Worm (Caenorhabditis elegans): ENCODE results near the gene sel-2.
A peak's percentile ranks its signal among the peaks of the same experiment; 100 is the strongest.

sel-2 gene

ce11 chrIII:4647341-4647740 lies 35.2 kb upstream of the sel-2 start:
- TF ChIP-seq cey-2 (tag; optimal IDR thresholded peaks at IDR 0.05; ENCODE audit: borderline replicate concordance, insufficient read depth) = no peak
- no peak for TF ChIP-seq lim-7 (GFP tag; IDR thresholded peaks at IDR 0.05)
- no peak for TF ChIP-seq nhr-102 (tag; optimal IDR thresholded peaks at IDR 0.05)
- no peak for TF ChIP-seq zip-11 (GFP tag; IDR thresholded peaks at IDR 0.05)
- TF ChIP-seq Y5F2A.4 (GFP tag; optimal IDR thresholded peaks at IDR 0.05) = no peak
- no peak for TF ChIP-seq duxl-1 (tag; optimal IDR thresholded peaks at IDR 0.05; ENCODE audit: poor library complexity)
- TF ChIP-seq F26F4.8 (GFP tag; conservative IDR thresholded peaks at IDR 0.05) = no peak
- no peak for TF ChIP-seq dmd-8 (GFP tag; IDR thresholded peaks at IDR 0.05)
- no peak for TF ChIP-seq F44E2.7 (GFP tag; IDR thresholded peaks at IDR 0.05)
- no peak for TF ChIP-seq lin-29 (GFP tag; IDR thresholded peaks at IDR 0.05)
- no peak for TF ChIP-seq lin-38 (GFP tag; IDR thresholded peaks at IDR 0.05)
- no peak for TF ChIP-seq ama-1 (optimal IDR thresholded peaks at IDR 0.05)

ce11 chrIII:4646246-4646645 lies 34.1 kb upstream of the sel-2 start, which contains the start of gene pqn-29:
Gene pqn-29 (minus strand): TSS chrIII:4646346.
- no peak for TF ChIP-seq cey-2 (tag; optimal IDR thresholded peaks at IDR 0.05; ENCODE audit: borderline replicate concordance, insufficient read depth)
- TF ChIP-seq madf-5 (GFP tag; IDR thresholded peaks at IDR 0.05) = no peak
- TF ChIP-seq zip-11 (GFP tag; IDR thresholded peaks at IDR 0.05) = no peak
- no peak for TF ChIP-seq attf-4 (tag; optimal IDR thresholded peaks at IDR 0.05)
- no peak for TF ChIP-seq T20F7.1 (GFP tag; optimal IDR thresholded peaks at IDR 0.05)
- TF ChIP-seq ctbp-1 (GFP tag; IDR thresholded peaks at IDR 0.05) = no peak
- TF ChIP-seq R02D3.7 (tag; optimal IDR thresholded peaks at IDR 0.05) = no peak
- no peak for TF ChIP-seq zag-1 (tag; optimal IDR thresholded peaks at IDR 0.05)
- TF ChIP-seq ceh-44 (GFP tag; IDR thresholded peaks at IDR 0.05) = no peak
- no peak for TF ChIP-seq spr-3 (GFP tag; optimal IDR thresholded peaks at IDR 0.05)
- no peak for TF ChIP-seq mdl-1 (tag; optimal IDR thresholded peaks at IDR 0.05)
- no peak for TF ChIP-seq ceh-28 (tag; optimal IDR thresholded peaks at IDR 0.05)
- no peak for TF ChIP-seq sdz-12 (GFP tag; optimal IDR thresholded peaks at IDR 0.05)
- TF ChIP-seq php-3 (GFP tag; IDR thresholded peaks at IDR 0.05) = no peak
- TF ChIP-seq ceh-20 (GFP tag; IDR thresholded peaks at IDR 0.05) = no peak

- TF ChIP-seq T20F7.1 (GFP tag; optimal IDR thresholded peaks at IDR 0.05) (peak; percentile 20), mep-1 (tag; optimal IDR thresholded peaks at IDR 0.05) (no peak), ceh-28 (tag; optimal IDR thresholded peaks at IDR 0.05) (no peak), hlh-11 (tag; optimal IDR thresholded peaks at IDR 0.05) (peak; percentile 41), ceh-82 (tag; optimal IDR thresholded peaks at IDR 0.05) (no peak), spr-1 (tag; optimal IDR thresholded peaks at IDR 0.05) (no peak), nhr-28 (tag; optimal IDR thresholded peaks at IDR 0.05) (peak; percentile 73), daf-16 (GFP tag; optimal IDR thresholded peaks at IDR 0.05) (no peak), daf-16 (tag; optimal IDR thresholded peaks at IDR 0.05) (peak; percentile 91), dmd-8 (GFP tag; IDR thresholded peaks at IDR 0.05) (no peak), pqm-1 (tag; optimal IDR thresholded peaks at IDR 0.05) (peak; percentile 79), php-3 (GFP tag; IDR thresholded peaks at IDR 0.05) (peak; percentile 91), dmd-6 (GFP tag; IDR thresholded peaks at IDR 0.05) (peak; percentile 68)
Measured at ce11 chrIII:4643262-4643661, 31.1 kb upstream of the sel-2 start, which contains the start of gene pfas-1. Gene pfas-1 (minus strand): TSS chrIII:4643310.

- TF ChIP-seq saeg-2 (GFP tag; IDR thresholded peaks at IDR 0.05) (no peak), lin-15B (tag; optimal IDR thresholded peaks at IDR 0.05) (no peak), dpl-1 (GFP tag; optimal IDR thresholded peaks at IDR 0.05) (no peak), nhr-25 (tag; optimal IDR thresholded peaks at IDR 0.05; ENCODE audit: borderline replicate concordance, insufficient read depth) (no peak), lsy-2 (tag; optimal IDR thresholded peaks at IDR 0.05) (no peak), daf-19 (GFP tag; conservative IDR thresholded peaks at IDR 0.05) (no peak), lim-7 (GFP tag; IDR thresholded peaks at IDR 0.05) (no peak), fos-1 (tag; optimal IDR thresholded peaks at IDR 0.05) (no peak)
Measured at ce11 chrIII:4634947-4635346, 22.8 kb upstream of the sel-2 start, which contains the start of gene clec-153. Gene clec-153 (plus strand): TSS chrIII:4635247.
